Fruit fly (Drosophila melanogaster) whole organism, embryonic: ENCODE results near the gene CG8765.
A peak's percentile ranks its signal among the peaks of the same experiment; 100 is the strongest.

Experiments
- BtbVII ChIP-seq: fragments of 200-800 bp; sonication (Bioruptor generic); optimal IDR thresholded peaks from 3 replicates; lab custom pipeline; 2017; ENCODE audit warnings: missing biosample characterization, mild to moderate bottlenecking, missing genetic modification characterization
- CG34376 ChIP-seq: fragments of 200-800 bp; sonication (Bioruptor generic); optimal IDR thresholded peaks from 2 replicates; lab custom pipeline; 2018; ENCODE audit warnings: missing biosample characterization, mild to moderate bottlenecking, missing genetic modification characterization
- pan ChIP-seq, 4 experiments: fragments of >200 bp in 3 of 4; fragments of 200-800 bp in 1 of 4; sonication (Bioruptor generic) in 1 of 4; optimal IDR thresholded peaks in 3 of 4; IDR thresholded peaks in 1 of 4; 2 replicates each; pipeline versions ENCODE4 v1.3.6 to Lab custom; 2017 to 2022; ENCODE audit warnings: missing biosample characterization in 2 of 4, missing genetic modification characterization in 2 of 4, mixed read lengths in 1 of 4
- zf30C ChIP-seq: fragments of 200-800 bp; sonication (Bioruptor generic); optimal IDR thresholded peaks from 3 replicates; lab custom pipeline; 2018; ENCODE audit warnings: missing biosample characterization, mild to moderate bottlenecking, missing genetic modification characterization

dm6 chr3L:19650588-19650987 is 36.6 kb downstream of the CG8765 start:
- TF ChIP-seq BtbVII (GFP tag; lab: Kevin White, UChicago), result no peak
- TF ChIP-seq pan (optimal IDR thresholded peaks at IDR 0.05; lab: Kevin White, UChicago), result no peak
- peak in 1 of 2 experiments; percentile 16 for TF ChIP-seq pan (GFP tag; optimal IDR thresholded peaks at IDR 0.05 in 1 of 2, IDR thresholded peaks at IDR 0.05 in 1 of 2)
- TF ChIP-seq zf30C (GFP tag; lab: Kevin White, UChicago), result no peak
- TF ChIP-seq CG34376 (GFP tag; lab: Kevin White, UChicago), result no peak
